Fruit fly (Drosophila melanogaster): ENCODE results near the gene shps.

The shps gene

DNA sequence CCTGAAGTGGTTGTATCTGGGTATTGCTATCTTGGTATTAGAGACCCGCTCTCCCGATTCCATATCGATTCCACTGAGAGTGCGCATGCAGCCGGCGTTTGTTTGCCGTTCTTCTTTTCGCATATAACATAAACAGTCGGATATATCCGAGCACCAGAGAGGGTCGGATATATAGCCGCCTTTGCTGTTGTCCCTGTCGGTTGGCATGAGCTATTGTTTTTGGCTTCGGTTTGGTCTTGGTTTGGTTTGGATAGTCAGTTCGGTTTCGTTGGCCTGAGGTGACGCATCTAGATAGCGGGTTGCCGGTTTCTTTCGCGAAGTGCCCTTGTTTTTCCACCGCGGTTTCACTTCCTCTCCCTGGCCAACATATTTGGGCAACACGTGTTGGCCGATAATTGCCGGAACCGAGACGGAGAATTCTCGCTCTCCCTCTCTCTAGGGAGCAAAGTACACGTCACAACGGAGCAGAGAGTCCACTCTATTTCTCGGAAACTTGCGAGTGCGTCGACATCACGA lies 6.5 kb upstream of the shps start, which contains the start of gene Orct2 (continued):
- TF ChIP-seq TFAM (GFP tag; optimal IDR thresholded peaks at IDR 0.05) (no peak), ap (GFP tag; IDR thresholded peaks at IDR 0.05) (no peak), otp (GFP tag; IDR thresholded peaks at IDR 0.05) (no peak), BtbVII (GFP tag; optimal IDR thresholded peaks at IDR 0.05) (peak; percentile 69), pzg (GFP tag; optimal IDR thresholded peaks at IDR 0.05) (peak; percentile 9), zen2 (GFP tag; IDR thresholded peaks at IDR 0.05; ENCODE audit: partially characterized antibody) (peak; percentile 31; the same call in 1 of the 3 replicates), ham (GFP tag; IDR thresholded peaks at IDR 0.05) (no peak), Jarid2 (GFP tag; optimal IDR thresholded peaks at IDR 0.05) (peak; percentile 84), CG34224 (GFP tag; IDR thresholded peaks at IDR 0.05; ENCODE audit: partially characterized antibody) (peak; percentile 24; the same call in 1 of the 3 replicates), ftz-f1 (GFP tag; optimal IDR thresholded peaks at IDR 0.05) (peak; percentile 53), Eip74EF (GFP tag; optimal IDR thresholded peaks at IDR 0.05) (peak in 1 of 2 experiments; percentile 79), Stat92E (GFP tag; optimal IDR thresholded peaks at IDR 0.05) (peak in 1 of 3 experiments; percentile 4), Meics (GFP tag; optimal IDR thresholded peaks at IDR 0.05) (peak; percentile 17), dmrt99B (tag; optimal IDR thresholded peaks at IDR 0.05) (peak; percentile 14), CG6854 (GFP tag; optimal IDR thresholded peaks at IDR 0.05) (peak; percentile 42), onecut (GFP tag; IDR thresholded peaks at IDR 0.05) (peak; percentile 77), Med (GFP tag) (peak; percentile 88), vfl (GFP tag; optimal IDR thresholded peaks at IDR 0.05) (no peak), Atf6 (GFP tag; IDR thresholded peaks at IDR 0.05) (0 out of 2 replicates have a peak, but pooled peaks have one; percentile 21), CG15514 (GFP tag; optimal IDR thresholded peaks at IDR 0.05) (peak; percentile 46), pros (GFP tag; optimal IDR thresholded peaks at IDR 0.05) (peak; percentile 91), CG1832 (GFP tag; optimal IDR thresholded peaks at IDR 0.05) (peak; percentile 72), CG30403 (GFP tag; optimal IDR thresholded peaks at IDR 0.05) (no peak), grau (tag; optimal IDR thresholded peaks at IDR 0.05) (peak; percentile 22), nmo (GFP tag; optimal IDR thresholded peaks at IDR 0.05) (no peak), CG2116 (GFP tag; optimal IDR thresholded peaks at IDR 0.05) (no peak), CG6175 (GFP tag; IDR thresholded peaks at IDR 0.05) (no peak), Hmr (GFP tag; optimal IDR thresholded peaks at IDR 0.05) (peak; percentile 53), CG3281 (GFP tag; optimal IDR thresholded peaks at IDR 0.05) (peak; percentile 16), Hmx (GFP tag; optimal IDR thresholded peaks at IDR 0.05) (no peak), CHES-1-like (GFP tag; optimal IDR thresholded peaks at IDR 0.05) (peak; percentile 9), exex (tag; optimal IDR thresholded peaks at IDR 0.05) (peak; percentile 58), sima (GFP tag; optimal IDR thresholded peaks at IDR 0.05) (no peak), E2f2 (GFP tag; IDR thresholded peaks at IDR 0.05) (peak; percentile 11; the same call in 1 of the 2 replicates), ATbp (GFP tag; optimal IDR thresholded peaks at IDR 0.05) (no peak), knrl (GFP tag; IDR thresholded peaks at IDR 0.05; ENCODE audit: partially characterized antibody) (0 out of 3 replicates have a peak, but pooled peaks have one; percentile 5), HLH3B (GFP tag; IDR thresholded peaks at IDR 0.05) (0 out of 2 replicates have a peak, but pooled peaks have one; percentile 6), CG12071 (GFP tag; optimal IDR thresholded peaks at IDR 0.05) (peak; percentile 17), CG32532 (GFP tag; IDR thresholded peaks at IDR 0.05) (0 out of 2 replicates have a peak, but pooled peaks have one; percentile 6), Kr (GFP tag; optimal IDR thresholded peaks at IDR 0.05) (peak; percentile 23), CG7556 (GFP tag; optimal IDR thresholded peaks at IDR 0.05) (no peak), odd (GFP tag; optimal IDR thresholded peaks at IDR 0.05) (peak; percentile 57), Drgx (GFP tag; IDR thresholded peaks at IDR 0.05) (peak; percentile 35; the same call in 1 of the 2 replicates), CG12769 (tag; optimal IDR thresholded peaks at IDR 0.05) (peak; percentile 37), H2.0 (GFP tag; IDR thresholded peaks at IDR 0.05) (no peak), CG13894 (tag; optimal IDR thresholded peaks at IDR 0.05) (peak; percentile 98), gsb-n (tag; optimal IDR thresholded peaks at IDR 0.05) (peak; percentile 79), dm (GFP tag; optimal IDR thresholded peaks at IDR 0.05) (peak; percentile 41), kay (GFP tag; optimal IDR thresholded peaks at IDR 0.05) (peak; percentile 54)

Measured in whole organism, embryonic.